Fruit fly (Drosophila melanogaster) whole organism, embryonic: ENCODE results near the gene Fdx1.

ENCODE experiments used
- Aef1 ChIP-seq: fragments of 200-800 bp; sonication (Bioruptor generic); IDR thresholded peaks from 3 replicates; pipeline ENCODE4 v1.3.6; 2022; ENCODE audit warnings: missing biosample characterization, missing genetic modification characterization
- Atf3 ChIP-seq: fragments of 200-800 bp; sonication (Bioruptor generic); optimal IDR thresholded peaks from 3 replicates; lab custom pipeline; 2016; ENCODE audit warnings: missing biosample characterization, missing genetic modification characterization
- BtbVII ChIP-seq: fragments of 200-800 bp; sonication (Bioruptor generic); optimal IDR thresholded peaks from 3 replicates; lab custom pipeline; 2017; ENCODE audit warnings: missing biosample characterization, mild to moderate bottlenecking, missing genetic modification characterization
- C15 ChIP-seq: fragments of 200-800 bp; sonication (Bioruptor generic); IDR thresholded peaks from 3 replicates; pipeline ENCODE4 v1.3.6; 2022; ENCODE audit warnings: missing biosample characterization, missing genetic modification characterization
- CG10147 ChIP-seq: fragments of 200-800 bp; sonication (Bioruptor generic); optimal IDR thresholded peaks from 2 replicates; lab custom pipeline; 2019; ENCODE audit warnings: missing biosample characterization, mild to moderate bottlenecking, missing genetic modification characterization, moderate library complexity
- CG10654 ChIP-seq: fragments of 200-800 bp; sonication (Bioruptor generic); optimal IDR thresholded peaks from 2 replicates; lab custom pipeline; 2016; ENCODE audit warnings: missing biosample characterization, missing genetic modification characterization
- CG11696 ChIP-seq: fragments of 200-800 bp; sonication (Bioruptor generic); IDR thresholded peaks from 2 replicates; pipeline ENCODE4 v1.3.6; 2022; ENCODE audit warnings: missing biosample characterization, missing genetic modification characterization
- CG16779 ChIP-seq: fragments of 200-800 bp; sonication (Bioruptor generic); IDR thresholded peaks from 2 replicates; pipeline ENCODE4 v1.3.6; 2022; ENCODE audit warnings: missing biosample characterization, missing genetic modification characterization
- CG1832 ChIP-seq: fragments of 200-800 bp; sonication (Bioruptor generic); optimal IDR thresholded peaks from 2 replicates; lab custom pipeline; 2017; ENCODE audit warnings: missing biosample characterization, mild to moderate bottlenecking, missing genetic modification characterization, inconsistent platforms
- CG30431 ChIP-seq: fragments of 200-800 bp; sonication (Bioruptor generic); optimal IDR thresholded peaks from 2 replicates; lab custom pipeline; 2017; ENCODE audit warnings: missing biosample characterization, missing genetic modification characterization
- CG31224 ChIP-seq: fragments of 200-800 bp; sonication (Bioruptor generic); IDR thresholded peaks from 2 replicates; pipeline ENCODE4 v1.3.6; 2022; ENCODE audit warnings: missing biosample characterization, missing genetic modification characterization
- CG4730 ChIP-seq: fragments of 200-800 bp; sonication (Bioruptor generic); IDR thresholded peaks from 2 replicates; pipeline ENCODE4 v1.3.6; 2022; ENCODE audit warnings: missing biosample characterization, missing genetic modification characterization
- CG5180 ChIP-seq: fragments of 200-800 bp; sonication (Bioruptor generic); optimal IDR thresholded peaks from 3 replicates; lab custom pipeline; 2017; ENCODE audit warnings: missing biosample characterization, missing genetic modification characterization, mild to moderate bottlenecking, moderate library complexity, missing genetic modification reagents
- CG7271 ChIP-seq: fragments of 200-800 bp; sonication (Bioruptor generic); optimal IDR thresholded peaks from 2 replicates; lab custom pipeline; 2018; ENCODE audit warnings: missing biosample characterization, mild to moderate bottlenecking, missing genetic modification characterization, moderate library complexity
- CG7928 ChIP-seq: fragments of 200-800 bp; sonication (Bioruptor generic); optimal IDR thresholded peaks from 2 replicates; lab custom pipeline; 2017; ENCODE audit warnings: missing biosample characterization, mild to moderate bottlenecking, missing genetic modification characterization
- CG8281 ChIP-seq: fragments of 200-800 bp; sonication (Bioruptor generic); optimal IDR thresholded peaks from 2 replicates; lab custom pipeline; 2018; ENCODE audit warnings: missing biosample characterization, mild to moderate bottlenecking, missing genetic modification characterization, moderate library complexity
- CG8359 ChIP-seq: fragments of 200-800 bp; sonication (Bioruptor generic); optimal IDR thresholded peaks from 2 replicates; lab custom pipeline; 2017; ENCODE audit warnings: missing biosample characterization, mild to moderate bottlenecking, missing genetic modification characterization, borderline replicate concordance
- CG8478 ChIP-seq: fragments of >200 bp; optimal IDR thresholded peaks from 2 replicates; lab custom pipeline; 2018
- D ChIP-seq, 2 experiments: fragments of 200-800 bp in 1 of 2; fragments of >200 bp in 1 of 2; sonication (Bioruptor generic) in 1 of 2; optimal IDR thresholded peaks; 2 replicates in 1 of 2; 3 replicates in 1 of 2; lab custom pipeline; 2017; ENCODE audit warnings: mild to moderate bottlenecking in 1 of 2, missing biosample characterization in 1 of 2, missing genetic modification characterization in 1 of 2, missing genetic modification reagents in 1 of 2
- D19A ChIP-seq: fragments of 200-800 bp; optimal IDR thresholded peaks from 3 replicates; lab custom pipeline; 2019; ENCODE audit warnings: missing biosample characterization, mild to moderate bottlenecking, missing genetic modification characterization, moderate library complexity
- Dref ChIP-seq: fragments of 200-800 bp; sonication (Bioruptor generic); IDR thresholded peaks from 2 replicates; pipeline ENCODE4 v1.3.6; 2022; ENCODE audit warnings: missing biosample characterization, missing genetic modification characterization
- Eip74EF ChIP-seq, 2 experiments: fragments of 200-800 bp in 1 of 2; fragments of >200 bp in 1 of 2; sonication (Bioruptor generic) in 1 of 2; optimal IDR thresholded peaks; 2 replicates each; lab custom pipeline; 2017 to 2019; ENCODE audit warnings: missing biosample characterization in 2 of 2, missing genetic modification characterization in 2 of 2, mild to moderate bottlenecking in 1 of 2, moderate library complexity in 1 of 2
- HHEX ChIP-seq: fragments of 200-800 bp; sonication (Bioruptor generic); optimal IDR thresholded peaks from 3 replicates; lab custom pipeline; 2017; ENCODE audit warnings: missing biosample characterization, mild to moderate bottlenecking, missing genetic modification characterization, missing genetic modification reagents
- HLH3B ChIP-seq: fragments of 200-800 bp; sonication (Bioruptor generic); IDR thresholded peaks from 2 replicates; pipeline ENCODE4 v1.3.6; 2022; ENCODE audit warnings: missing biosample characterization, missing genetic modification characterization
- Hr78 ChIP-seq, 2 experiments: fragments of 200-800 bp in 1 of 2; fragments of >200 bp in 1 of 2; sonication (Bioruptor generic) in 1 of 2; optimal IDR thresholded peaks; 2 replicates each; lab custom pipeline; 2017 to 2019; ENCODE audit warnings: missing biosample characterization in 2 of 2, missing genetic modification characterization in 2 of 2, mild to moderate bottlenecking in 1 of 2, moderate library complexity in 1 of 2
- MESR4 ChIP-seq: fragments of 200-800 bp; sonication (Bioruptor generic); optimal IDR thresholded peaks from 2 replicates; lab custom pipeline; 2018; ENCODE audit warnings: missing biosample characterization, mild to moderate bottlenecking, missing genetic modification characterization, moderate library complexity
- Med ChIP-seq: fragments of 200-800 bp; sonication (Bioruptor generic); peaks from one replicate; lab custom pipeline; 2016; ENCODE audit warnings: missing biosample characterization, missing genetic modification characterization, mild to moderate bottlenecking, inconsistent platforms, moderate library complexity
- Side ChIP-seq: fragments of 200-800 bp; sonication (Bioruptor generic); optimal IDR thresholded peaks from 2 replicates; lab custom pipeline; 2016; ENCODE audit warnings: missing biosample characterization, missing genetic modification characterization
- Stat92E ChIP-seq, 3 experiments: fragments of >200 bp in 2 of 3; fragments of 200-800 bp in 1 of 3; sonication (Bioruptor generic) in 1 of 3; optimal IDR thresholded peaks; 2 replicates each; lab custom pipeline; 2017 to 2019; ENCODE audit warnings: missing biosample characterization in 3 of 3, missing genetic modification characterization in 3 of 3, mild to moderate bottlenecking in 1 of 3, moderate library complexity in 1 of 3
- aop ChIP-seq: fragments of 200-800 bp; sonication (Bioruptor generic); IDR thresholded peaks from 2 replicates; pipeline ENCODE4 v1.3.6; 2022; ENCODE audit warnings: missing biosample characterization, missing genetic modification characterization
- bbx ChIP-seq: fragments of 200-800 bp; sonication (Bioruptor generic); IDR thresholded peaks from 2 replicates; pipeline ENCODE4 v1.3.6; 2022; ENCODE audit warnings: missing biosample characterization, missing genetic modification characterization; ENCODE audit not compliant: partially characterized antibody
- cg ChIP-seq: fragments of 200-800 bp; sonication (Bioruptor generic); optimal IDR thresholded peaks from 3 replicates; lab custom pipeline; 2019; ENCODE audit warnings: missing biosample characterization, mild to moderate bottlenecking, missing genetic modification characterization, moderate library complexity
- crol ChIP-seq: fragments of 200-800 bp; sonication (Bioruptor generic); IDR thresholded peaks from 2 replicates; pipeline ENCODE4 v1.3.6; 2022; ENCODE audit warnings: missing biosample characterization, missing genetic modification characterization
- gem ChIP-seq: fragments of 200-800 bp; sonication (Bioruptor generic); optimal IDR thresholded peaks from 2 replicates; lab custom pipeline; 2019; ENCODE audit warnings: missing biosample characterization, mild to moderate bottlenecking, missing genetic modification characterization, moderate library complexity
- knrl ChIP-seq: fragments of 200-800 bp; sonication (Bioruptor generic); IDR thresholded peaks from 3 replicates; pipeline ENCODE4 v1.3.6; 2022; ENCODE audit warnings: missing biosample characterization, missing genetic modification characterization; ENCODE audit not compliant: partially characterized antibody
- lov ChIP-seq, 2 experiments: fragments of 200-800 bp in 1 of 2; fragments of >200 bp in 1 of 2; sonication (Bioruptor generic) in 1 of 2; IDR thresholded peaks in 1 of 2; optimal IDR thresholded peaks in 1 of 2; 2 replicates in 1 of 2; 3 replicates in 1 of 2; pipeline versions ENCODE4 v1.3.6 to Lab custom; 2017 to 2022; ENCODE audit warnings: missing biosample characterization in 1 of 2, missing genetic modification characterization in 1 of 2
- nerfin-1 ChIP-seq: fragments of 200-800 bp; sonication (Bioruptor generic); optimal IDR thresholded peaks from 3 replicates; lab custom pipeline; 2019; ENCODE audit warnings: missing biosample characterization, mild to moderate bottlenecking, missing genetic modification characterization, moderate library complexity
- nom ChIP-seq: fragments of 200-800 bp; sonication (Bioruptor generic); optimal IDR thresholded peaks from 2 replicates; lab custom pipeline; 2017; ENCODE audit warnings: missing biosample characterization, missing genetic modification characterization, mild to moderate bottlenecking, moderate library complexity, missing genetic modification reagents
- prd ChIP-seq, 3 experiments: fragments of >200 bp in 2 of 3; fragments of 200-800 bp in 1 of 3; sonication (Bioruptor generic) in 1 of 3; optimal IDR thresholded peaks in 2 of 3; IDR thresholded peaks in 1 of 3; 2 replicates in 2 of 3; 3 replicates in 1 of 3; pipeline versions ENCODE4 v1.3.6 to Lab custom; 2017 to 2022; ENCODE audit warnings: missing biosample characterization in 1 of 3, missing genetic modification characterization in 1 of 3
- pros ChIP-seq: fragments of 200-800 bp; sonication (Bioruptor generic); optimal IDR thresholded peaks from 3 replicates; lab custom pipeline; 2019; ENCODE audit warnings: missing biosample characterization, mild to moderate bottlenecking, missing genetic modification characterization, moderate library complexity
- run ChIP-seq: fragments of 200-800 bp; sonication (Bioruptor generic); optimal IDR thresholded peaks from 3 replicates; lab custom pipeline; 2018; ENCODE audit warnings: missing biosample characterization, mild to moderate bottlenecking, missing genetic modification characterization
- salm ChIP-seq: fragments of 200-800 bp; sonication (Bioruptor generic); optimal IDR thresholded peaks from 2 replicates; lab custom pipeline; 2018; ENCODE audit warnings: missing biosample characterization, mild to moderate bottlenecking, missing genetic modification characterization
- tin ChIP-seq: fragments of 200-800 bp; sonication (Bioruptor generic); optimal IDR thresholded peaks from 3 replicates; lab custom pipeline; 2016; ENCODE audit warnings: missing biosample characterization, missing genetic modification characterization
- vnd ChIP-seq: fragments of 200-800 bp; sonication (Bioruptor generic); IDR thresholded peaks from 3 replicates; pipeline ENCODE4 v1.3.6; 2022; ENCODE audit warnings: missing biosample characterization, missing genetic modification characterization; ENCODE audit not compliant: partially characterized antibody
- zf30C ChIP-seq: fragments of 200-800 bp; sonication (Bioruptor generic); optimal IDR thresholded peaks from 3 replicates; lab custom pipeline; 2018; ENCODE audit warnings: missing biosample characterization, mild to moderate bottlenecking, missing genetic modification characterization

Gene Fdx1

DNA sequence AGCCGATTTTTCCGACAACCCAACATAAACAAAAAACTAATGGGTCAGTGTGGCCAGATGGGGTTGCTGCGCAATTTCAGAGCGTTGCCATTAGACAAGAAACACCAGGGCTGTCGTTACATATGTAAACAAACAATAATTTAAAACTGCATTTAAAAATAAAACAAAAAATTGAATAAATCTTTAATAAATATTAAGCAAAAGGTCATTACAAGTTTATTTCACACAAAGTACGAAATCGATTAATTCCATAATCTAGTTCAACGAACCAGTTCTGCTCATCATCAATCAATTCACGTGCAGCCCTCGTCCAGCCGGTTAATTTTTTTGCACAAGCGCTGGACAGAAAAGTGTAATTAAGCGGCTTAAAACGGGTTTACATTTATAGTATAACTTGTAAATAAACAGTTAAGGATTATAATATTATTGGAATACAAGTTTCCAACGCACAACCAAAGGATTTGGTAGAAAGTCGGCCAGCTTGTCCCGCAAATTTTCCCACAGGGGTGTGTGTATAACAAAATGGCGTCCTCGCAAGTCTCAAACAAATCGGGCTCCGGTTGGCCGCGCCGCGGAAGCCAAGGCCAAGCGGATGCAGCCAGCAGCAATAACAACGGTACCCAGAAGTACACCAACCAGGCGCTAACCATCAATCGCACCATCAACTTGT lies 39.9 kb upstream of the Fdx1 start, which contains the start of the genes CG4022 and Cpsf5 (continued):
- TF ChIP-seq Atf3 (GFP tag; lab: Kevin White, UChicago): peak; percentile 36
- TF ChIP-seq aop (GFP tag; lab: Robert Waterston, UW): no peak
- TF ChIP-seq salm (tag; lab: Kevin White, UChicago): peak; percentile 43
- TF ChIP-seq prd (optimal IDR thresholded peaks at IDR 0.05; lab: Kevin White, UChicago): no peak
- peak; percentile 84 for TF ChIP-seq prd (GFP tag; IDR thresholded peaks at IDR 0.05; lab: Robert Waterston, UW)
- peak; percentile 52 for TF ChIP-seq CG30431
- peak; percentile 81 for TF ChIP-seq tin (GFP tag; lab: Kevin White, UChicago)
- TF ChIP-seq Stat92E (GFP tag; optimal IDR thresholded peaks at IDR 0.05; lab: Kevin White, UChicago): peak in 1 of 3 experiments; percentile 73
- peak; percentile 62 for TF ChIP-seq CG4730
- peak; percentile 76 for TF ChIP-seq Aef1 (GFP tag; lab: Robert Waterston, UW)
- peak in 1 of 2 experiments; percentile 36 for TF ChIP-seq Eip74EF (GFP tag; optimal IDR thresholded peaks at IDR 0.05; lab: Kevin White, UChicago)
- TF ChIP-seq run (tag; lab: Kevin White, UChicago): peak; percentile 54
- peak; percentile 71 for TF ChIP-seq CG10147
- peak; percentile 69 for TF ChIP-seq HHEX
- no peak for TF ChIP-seq CG5180 (GFP tag; lab: Kevin White, UChicago)
- TF ChIP-seq BtbVII (GFP tag; lab: Kevin White, UChicago): peak; percentile 47
- peak; percentile 67 for TF ChIP-seq CG7271 (tag; lab: Kevin White, UChicago)
- TF ChIP-seq, all 482 proteins: peak for 376

DNA sequence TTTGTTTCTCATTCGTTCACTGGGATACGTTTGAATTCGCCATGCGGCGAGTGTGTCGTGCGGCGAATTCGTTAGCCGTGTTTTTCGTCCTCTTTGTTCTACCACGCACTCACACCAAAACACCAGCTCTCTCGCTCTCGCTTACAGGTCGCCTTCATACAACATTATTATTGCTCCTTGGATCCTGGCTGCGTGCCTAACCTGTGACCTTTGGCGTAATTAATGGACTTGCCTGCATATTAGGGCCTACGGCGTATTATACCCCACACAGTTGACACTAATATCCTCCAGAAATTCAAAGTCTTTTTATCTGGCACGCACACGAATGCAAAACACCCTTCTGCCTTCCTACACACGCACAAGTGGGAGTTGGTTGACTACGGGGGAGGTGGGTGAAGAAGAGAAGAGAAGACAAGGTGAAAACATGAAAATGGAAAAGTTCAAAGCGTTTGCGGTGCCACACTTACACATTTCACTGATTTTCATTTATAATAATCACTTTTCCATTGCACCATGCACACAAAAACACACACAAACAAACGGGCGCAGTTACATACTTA lies 39.1 kb upstream of the Fdx1 start:
- TF ChIP-seq CG16779 (GFP tag; lab: Robert Waterston, UW) (0 out of 2 replicates have a peak, but pooled peaks have one; percentile 22), pros (GFP tag; lab: Kevin White, UChicago) (peak; percentile 82), C15 (GFP tag; lab: Robert Waterston, UW) (no peak), lov (optimal IDR thresholded peaks at IDR 0.05; lab: Kevin White, UChicago) (no peak), lov (GFP tag; IDR thresholded peaks at IDR 0.05; lab: Robert Waterston, UW) (no peak), Hr78 (GFP tag; optimal IDR thresholded peaks at IDR 0.05; lab: Kevin White, UChicago) (peak in 1 of 2 experiments; percentile 20), gem (no peak), nom (GFP tag; lab: Kevin White, UChicago) (peak; percentile 13), CG1832 (peak; percentile 63), knrl (GFP tag; lab: Robert Waterston, UW) (no peak), Dref (GFP tag; lab: Robert Waterston, UW) (no peak), Side (GFP tag; lab: Kevin White, UChicago) (no peak), cg (GFP tag; lab: Kevin White, UChicago) (peak; percentile 94), D19A (tag; lab: Kevin White, UChicago) (no peak), CG10654 (GFP tag; lab: Kevin White, UChicago) (no peak), HLH3B (GFP tag; lab: Robert Waterston, UW) (no peak), CG11696 (GFP tag; lab: Robert Waterston, UW) (no peak), vnd (GFP tag; lab: Robert Waterston, UW) (no peak), zf30C (GFP tag; lab: Kevin White, UChicago) (no peak), crol (GFP tag; lab: Robert Waterston, UW) (peak; percentile 64), Med (GFP tag; lab: Kevin White, UChicago) (no peak), CG8478 (lab: Kevin White, UChicago) (peak; percentile 75), bbx (GFP tag; lab: Robert Waterston, UW) (0 out of 2 replicates have a peak, but pooled peaks have one; percentile 5), nerfin-1 (tag; lab: Kevin White, UChicago) (peak; percentile 24), CG8281 (no peak), MESR4 (peak; percentile 26), CG7928 (GFP tag; lab: Kevin White, UChicago) (no peak), CG8359 (no peak), CG31224 (GFP tag; lab: Robert Waterston, UW) (no peak), D (optimal IDR thresholded peaks at IDR 0.05; lab: Kevin White, UChicago) (peak; percentile 69), D (GFP tag; optimal IDR thresholded peaks at IDR 0.05; lab: Kevin White, UChicago) (no peak)
